Worm (Caenorhabditis elegans) whole organism, early embryonic: ENCODE measurements around the gene F41H10.5.

Experiments
- F13C5.2 ChIP-seq: sonication (generic microtip); optimal IDR thresholded peaks from 2 replicates; lab custom pipeline; 2017; ENCODE audit warnings: mild to moderate bottlenecking, missing genetic modification characterization, inconsistent platforms, missing compliant biosample characterization
- ama-1 ChIP-seq: fragments of 150-350 bp; optimal IDR thresholded peaks from 2 replicates; lab custom pipeline; 2014
- flt-1 ChIP-seq: fragments of 200-800 bp; sonication (Bioruptor generic); IDR thresholded peaks from 2 replicates; pipeline ENCODE4 v1.3.6; 2022; ENCODE audit warnings: missing genetic modification characterization, missing compliant biosample characterization
- hmg-4 ChIP-seq: fragments of 200-800 bp; sonication (Bioruptor generic); optimal IDR thresholded peaks from 2 replicates; lab custom pipeline; 2018; ENCODE audit warnings: mild to moderate bottlenecking, missing genetic modification characterization, missing compliant biosample characterization
- hnd-1 ChIP-seq: sonication (generic microtip); optimal IDR thresholded peaks from 2 replicates; lab custom pipeline; 2016; ENCODE audit warnings: missing genetic modification characterization, missing compliant biosample characterization
- pes-1 ChIP-seq: fragments of 200-800 bp; sonication (Bioruptor generic); IDR thresholded peaks from 2 replicates; pipeline ENCODE4 v1.3.6; 2022; ENCODE audit warnings: missing genetic modification reagents, missing genetic modification characterization, missing compliant biosample characterization
- tbx-11 ChIP-seq: fragments of 200-800 bp; sonication (Bioruptor generic); IDR thresholded peaks from 2 replicates; pipeline ENCODE4 v1.3.6; 2022; ENCODE audit warnings: missing genetic modification characterization, missing compliant biosample characterization
- tbx-37 ChIP-seq: fragments of 200-800 bp; sonication (Bioruptor generic); conservative IDR thresholded peaks from 2 replicates; pipeline ENCODE4 v1.3.6; 2022; ENCODE audit warnings: missing genetic modification reagents, missing genetic modification characterization, missing compliant biosample characterization

DNA sequence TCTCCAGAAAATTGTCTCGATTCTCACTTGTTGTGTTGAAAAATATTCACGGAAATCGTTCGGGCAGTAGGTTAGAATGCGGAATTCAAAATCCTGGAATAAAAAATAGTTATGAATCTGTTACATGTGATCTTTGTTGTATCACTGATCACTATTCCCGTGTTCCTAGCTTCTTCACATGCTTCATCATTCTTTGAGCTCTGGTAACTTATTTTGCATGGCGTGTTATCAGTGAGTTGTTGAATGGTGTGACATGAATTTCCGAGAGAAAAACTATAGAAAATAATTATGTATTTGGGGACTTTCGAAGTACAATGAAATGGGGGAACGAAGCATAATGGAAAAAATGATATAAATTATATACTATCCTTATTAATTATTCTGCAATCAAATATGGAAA lies 32.9 kb downstream of the F41H10.5 start:
- TF ChIP-seq ama-1 (lab: Kevin White, UChicago) = no peak
- no peak for TF ChIP-seq pes-1 (GFP tag; lab: Robert Waterston, UW)
- TF ChIP-seq tbx-37 (GFP tag; lab: Robert Waterston, UW) = no peak
- no peak for TF ChIP-seq hnd-1
- TF ChIP-seq flt-1 = no peak
- no peak for TF ChIP-seq F13C5.2 (tag; lab: Kevin White, UChicago)
- TF ChIP-seq tbx-11 (GFP tag; lab: Robert Waterston, UW) = no peak
- no peak for TF ChIP-seq hmg-4
